Worm (Caenorhabditis elegans) whole organism, mixed stage, embryonic: ENCODE data around the gene C04A11.1.

Source experiments
- M03D4.4 ChIP-seq: sonication (generic microtip); optimal IDR thresholded peaks from 2 replicates; lab custom pipeline; 2017; ENCODE audit warnings: mild to moderate bottlenecking, missing genetic modification characterization, missing compliant biosample characterization
- bed-3 ChIP-seq: fragments of 200-800 bp; sonication (Bioruptor generic); optimal IDR thresholded peaks from 3 replicates; lab custom pipeline; 2018; ENCODE audit warnings: mild to moderate bottlenecking, missing genetic modification characterization, moderate library complexity, missing compliant biosample characterization
- blmp-1 ChIP-seq: fragments of 150-350 bp; optimal IDR thresholded peaks from 2 replicates; lab custom pipeline; 2014; ENCODE audit warnings: missing biosample characterization, missing genetic modification characterization
- ceh-39 ChIP-seq: fragments of 150-350 bp; optimal IDR thresholded peaks from 2 replicates; lab custom pipeline; 2014; ENCODE audit warnings: missing biosample characterization, missing genetic modification characterization
- ceh-43 ChIP-seq: fragments of 200-800 bp; sonication (Bioruptor generic); optimal IDR thresholded peaks from 2 replicates; lab custom pipeline; 2018; ENCODE audit warnings: mild to moderate bottlenecking, missing genetic modification characterization, moderate library complexity, missing compliant biosample characterization
- ceh-83 ChIP-seq: fragments of 200-800 bp; sonication (Bioruptor generic); optimal IDR thresholded peaks from 2 replicates; lab custom pipeline; 2018; ENCODE audit warnings: mild to moderate bottlenecking, missing genetic modification characterization, missing compliant biosample characterization
- ces-1 ChIP-seq: fragments of 150-350 bp; optimal IDR thresholded peaks from 2 replicates; lab custom pipeline; 2014; ENCODE audit warnings: missing biosample characterization, missing genetic modification reagents, missing genetic modification characterization
- cnd-1 ChIP-seq: fragments of 200-800 bp; sonication (Bioruptor generic); optimal IDR thresholded peaks from 2 replicates; lab custom pipeline; 2018; ENCODE audit warnings: mild to moderate bottlenecking, missing genetic modification characterization, missing compliant biosample characterization
- drap-1 ChIP-seq: fragments of 200-800 bp; sonication (Bioruptor generic); optimal IDR thresholded peaks from 3 replicates; lab custom pipeline; 2018; ENCODE audit warnings: mild to moderate bottlenecking, missing genetic modification characterization, missing compliant biosample characterization
- elt-1 ChIP-seq: sonication (generic microtip); optimal IDR thresholded peaks from 2 replicates; lab custom pipeline; 2017; ENCODE audit warnings: missing genetic modification characterization, mild to moderate bottlenecking, missing compliant biosample characterization, antibody characterized with exemption, moderate library complexity, borderline replicate concordance; ENCODE audit not compliant: insufficient read depth
- elt-3 ChIP-seq: fragments of 150-350 bp; optimal IDR thresholded peaks from 2 replicates; lab custom pipeline; 2014; ENCODE audit warnings: missing biosample characterization, missing genetic modification characterization
- flh-1 ChIP-seq: fragments of 200-800 bp; sonication (Bioruptor generic); optimal IDR thresholded peaks from 2 replicates; lab custom pipeline; 2018; ENCODE audit warnings: mild to moderate bottlenecking, missing genetic modification characterization, moderate library complexity, missing compliant biosample characterization
- ham-2 ChIP-seq: fragments of 200-800 bp; sonication (Bioruptor generic); optimal IDR thresholded peaks from 2 replicates; lab custom pipeline; 2018; ENCODE audit warnings: mild to moderate bottlenecking, missing genetic modification characterization, missing compliant biosample characterization
- hlh-1 ChIP-seq: fragments of 150-350 bp; optimal IDR thresholded peaks from 2 replicates; lab custom pipeline; 2014; ENCODE audit warnings: missing biosample characterization, missing genetic modification reagents, missing genetic modification characterization
- lin-13 ChIP-seq: fragments of 150-350 bp; optimal IDR thresholded peaks from 2 replicates; lab custom pipeline; 2014; ENCODE audit warnings: missing biosample characterization, missing genetic modification characterization
- lin-32 ChIP-seq: fragments of 200-800 bp; sonication (Bioruptor generic); optimal IDR thresholded peaks from 2 replicates; lab custom pipeline; 2018; ENCODE audit warnings: mild to moderate bottlenecking, missing genetic modification characterization, missing compliant biosample characterization
- lsy-2 ChIP-seq: fragments of 150-350 bp; optimal IDR thresholded peaks from 2 replicates; lab custom pipeline; 2014; ENCODE audit warnings: missing biosample characterization, missing genetic modification characterization
- mab-5 ChIP-seq: fragments of 150-350 bp; optimal IDR thresholded peaks from 2 replicates; lab custom pipeline; 2014; ENCODE audit warnings: missing biosample characterization, missing genetic modification characterization
- mep-1 ChIP-seq: fragments of 150-350 bp; optimal IDR thresholded peaks from 2 replicates; lab custom pipeline; 2017; ENCODE audit warnings: missing biosample characterization, missing genetic modification reagents, missing genetic modification characterization, inconsistent platforms
- mls-2 ChIP-seq: sonication (generic microtip); optimal IDR thresholded peaks from 2 replicates; lab custom pipeline; 2016; ENCODE audit warnings: mild to moderate bottlenecking, missing genetic modification characterization, moderate library complexity, missing compliant biosample characterization
- nhr-12 ChIP-seq: fragments of 150-350 bp; optimal IDR thresholded peaks from 2 replicates; lab custom pipeline; 2014; ENCODE audit warnings: missing biosample characterization, missing genetic modification characterization
- nhr-2 ChIP-seq: fragments of 150-350 bp; optimal IDR thresholded peaks from 2 replicates; lab custom pipeline; 2014; ENCODE audit warnings: missing biosample characterization, missing genetic modification characterization
- nhr-237 ChIP-seq: fragments of 150-350 bp; optimal IDR thresholded peaks from 2 replicates; lab custom pipeline; 2014; ENCODE audit warnings: missing biosample characterization, missing genetic modification characterization
- nhr-28 ChIP-seq: fragments of 150-350 bp; optimal IDR thresholded peaks from 2 replicates; lab custom pipeline; 2014; ENCODE audit warnings: missing biosample characterization, missing genetic modification characterization
- nhr-76 ChIP-seq: sonication (generic microtip); optimal IDR thresholded peaks from 2 replicates; lab custom pipeline; 2017; ENCODE audit warnings: missing biosample characterization, missing genetic modification characterization
- pha-4 ChIP-seq: fragments of 150-350 bp; optimal IDR thresholded peaks from 2 replicates; lab custom pipeline; 2018; ENCODE audit warnings: missing biosample characterization, missing genetic modification reagents, missing genetic modification characterization
- sem-2 ChIP-seq: fragments of 200-800 bp; sonication (Bioruptor generic); optimal IDR thresholded peaks from 2 replicates; lab custom pipeline; 2018; ENCODE audit warnings: mild to moderate bottlenecking, missing genetic modification characterization, missing compliant biosample characterization
- snpc-4 ChIP-seq: fragments of 150-350 bp; optimal IDR thresholded peaks from 2 replicates; lab custom pipeline; 2014; ENCODE audit warnings: missing biosample characterization, missing genetic modification characterization
- sptf-1 ChIP-seq: sonication (generic microtip); optimal IDR thresholded peaks from 2 replicates; lab custom pipeline; 2017; ENCODE audit warnings: mild to moderate bottlenecking, missing genetic modification characterization, moderate library complexity, missing compliant biosample characterization
- tbx-8 ChIP-seq: fragments of 200-800 bp; sonication (Bioruptor generic); optimal IDR thresholded peaks from 2 replicates; lab custom pipeline; 2018; ENCODE audit warnings: mild to moderate bottlenecking, missing genetic modification characterization, moderate library complexity, missing compliant biosample characterization
- unc-120 ChIP-seq: sonication (generic microtip); optimal IDR thresholded peaks from 2 replicates; lab custom pipeline; 2017; ENCODE audit warnings: missing genetic modification characterization, missing compliant biosample characterization; ENCODE audit not compliant: poor library complexity, severe bottlenecking
- unc-39 ChIP-seq: fragments of 150-350 bp; optimal IDR thresholded peaks from 2 replicates; lab custom pipeline; 2014; ENCODE audit warnings: missing biosample characterization, missing genetic modification characterization
- unc-62 ChIP-seq: fragments of 150-350 bp; optimal IDR thresholded peaks from 2 replicates; lab custom pipeline; 2014; ENCODE audit warnings: missing biosample characterization, missing genetic modification reagents, missing genetic modification characterization
- zip-8 ChIP-seq: fragments of 150-350 bp; optimal IDR thresholded peaks from 2 replicates; lab custom pipeline; 2014; ENCODE audit warnings: missing biosample characterization, missing genetic modification characterization
- ztf-11 ChIP-seq: fragments of 150-350 bp; optimal IDR thresholded peaks from 2 replicates; lab custom pipeline; 2014; ENCODE audit warnings: missing biosample characterization, missing genetic modification characterization

C04A11.1 gene

DNA sequence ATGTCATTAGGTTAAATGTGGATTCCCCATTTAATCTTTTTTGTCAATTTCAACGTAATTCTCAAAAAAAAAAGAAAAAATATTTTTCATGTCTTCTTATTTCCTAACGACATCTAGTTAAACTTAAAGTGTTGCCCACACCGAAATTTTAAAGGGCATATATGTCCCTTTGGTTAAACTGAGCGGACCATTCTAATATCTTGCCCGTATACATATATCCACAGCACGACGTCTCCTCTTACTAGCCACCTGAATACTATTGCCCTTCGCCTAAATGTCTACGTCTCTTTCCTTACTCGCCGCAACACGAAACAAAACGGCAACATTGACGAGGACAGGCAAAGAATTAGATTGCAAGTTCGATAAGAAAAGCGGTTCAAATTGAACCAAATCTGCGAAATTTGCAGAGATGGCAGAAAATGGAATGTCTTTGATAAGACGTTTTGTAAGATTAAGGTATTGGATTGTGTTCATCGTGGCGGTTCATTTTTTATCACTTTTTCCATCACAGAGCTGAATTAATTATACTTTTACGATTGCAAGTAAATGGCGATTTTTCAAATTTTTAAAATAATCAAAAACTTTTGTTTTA lies 40.4 kb downstream of the C04A11.1 start:
- TF ChIP-seq M03D4.4 (tag; lab: Kevin White, UChicago), result peak; percentile 54
- peak; percentile 95 for TF ChIP-seq mab-5 (tag; lab: Kevin White, UChicago)
- peak; percentile 90 for TF ChIP-seq sptf-1 (tag; lab: Kevin White, UChicago)
- TF ChIP-seq unc-120 (tag; lab: Kevin White, UChicago), result peak; percentile 89
- peak; percentile 98 for TF ChIP-seq lin-13 (tag; lab: Kevin White, UChicago)
- TF ChIP-seq ham-2 (GFP tag; lab: Kevin White, UChicago), result no peak
- TF ChIP-seq ceh-43 (GFP tag; lab: Kevin White, UChicago), result no peak
- TF ChIP-seq nhr-12 (tag; lab: Kevin White, UChicago), result peak; percentile 87
- TF ChIP-seq ceh-39 (tag; lab: Kevin White, UChicago), result peak; percentile 94
- TF ChIP-seq elt-1, result peak; percentile 88
- peak; percentile 100 for TF ChIP-seq nhr-237 (tag; lab: Kevin White, UChicago)
- no peak for TF ChIP-seq snpc-4 (tag; lab: Kevin White, UChicago)
- peak; percentile 37 for TF ChIP-seq nhr-2 (tag; lab: Kevin White, UChicago)
- peak; percentile 30 for TF ChIP-seq lin-32
- peak; percentile 79 for TF ChIP-seq mls-2 (tag; lab: Kevin White, UChicago)
- TF ChIP-seq hlh-1 (tag; lab: Kevin White, UChicago), result peak; percentile 94
- peak; percentile 89 for TF ChIP-seq nhr-28 (tag; lab: Kevin White, UChicago)
- peak; percentile 95 for TF ChIP-seq elt-3 (tag; lab: Kevin White, UChicago)
- TF ChIP-seq cnd-1 (tag; lab: Kevin White, UChicago), result peak; percentile 88
- peak; percentile 96 for TF ChIP-seq mep-1 (tag; lab: Kevin White, UChicago)
- no peak for TF ChIP-seq zip-8
- peak; percentile 99 for TF ChIP-seq ces-1 (GFP tag; lab: Kevin White, UChicago)
- no peak for TF ChIP-seq tbx-8 (GFP tag; lab: Kevin White, UChicago)
- peak; percentile 99 for TF ChIP-seq pha-4 (tag; lab: Kevin White, UChicago)
- peak; percentile 90 for TF ChIP-seq lsy-2 (tag; lab: Kevin White, UChicago)
- peak; percentile 95 for TF ChIP-seq unc-62 (GFP tag; lab: Kevin White, UChicago)
- no peak for TF ChIP-seq flh-1 (GFP tag; lab: Kevin White, UChicago)
- peak; percentile 91 for TF ChIP-seq drap-1 (GFP tag; lab: Kevin White, UChicago)
- no peak for TF ChIP-seq blmp-1
- TF ChIP-seq bed-3 (GFP tag; lab: Kevin White, UChicago), result no peak
- no peak for TF ChIP-seq sem-2 (GFP tag; lab: Kevin White, UChicago)
- peak; percentile 90 for TF ChIP-seq ztf-11 (tag; lab: Kevin White, UChicago)
- peak; percentile 82 for TF ChIP-seq nhr-76 (tag; lab: Kevin White, UChicago)
- peak; percentile 55 for TF ChIP-seq ceh-83 (GFP tag; lab: Kevin White, UChicago)
- peak; percentile 97 for TF ChIP-seq unc-39 (tag; lab: Kevin White, UChicago)

ce11 chrX:13702923-13703322 lies 42.6 kb downstream of the C04A11.1 start:
- no peak for TF ChIP-seq nhr-2 (tag; lab: Kevin White, UChicago)
- peak; percentile 75 for TF ChIP-seq ces-1 (GFP tag; lab: Kevin White, UChicago)

- TF ChIP-seq nhr-2 (tag; lab: Kevin White, UChicago), result no peak
- TF ChIP-seq nhr-237 (tag; lab: Kevin White, UChicago), result no peak
- TF ChIP-seq sem-2 (GFP tag; lab: Kevin White, UChicago), result no peak
- no peak for TF ChIP-seq mls-2 (tag; lab: Kevin White, UChicago)
- no peak for TF ChIP-seq nhr-12 (tag; lab: Kevin White, UChicago)
- no peak for TF ChIP-seq ceh-43 (GFP tag; lab: Kevin White, UChicago)
- TF ChIP-seq unc-39 (tag; lab: Kevin White, UChicago), result no peak
- TF ChIP-seq lin-32, result no peak
- TF ChIP-seq blmp-1, result no peak
- TF ChIP-seq mab-5 (tag; lab: Kevin White, UChicago), result no peak
- no peak for TF ChIP-seq ceh-39 (tag; lab: Kevin White, UChicago)
- no peak for TF ChIP-seq snpc-4 (tag; lab: Kevin White, UChicago)
- no peak for TF ChIP-seq cnd-1 (tag; lab: Kevin White, UChicago)
- no peak for TF ChIP-seq zip-8
- no peak for TF ChIP-seq ceh-83 (GFP tag; lab: Kevin White, UChicago)
Measured at ce11 chrX:13706607-13707006, 46.3 kb downstream of the C04A11.1 start, which contains the start of gene K02D3.1. TSS of gene K02D3.1 (plus strand) at chrX:13706907.
